ENCODE assay signal across 1 fruit fly cellular context in the genomic region with DNA sequence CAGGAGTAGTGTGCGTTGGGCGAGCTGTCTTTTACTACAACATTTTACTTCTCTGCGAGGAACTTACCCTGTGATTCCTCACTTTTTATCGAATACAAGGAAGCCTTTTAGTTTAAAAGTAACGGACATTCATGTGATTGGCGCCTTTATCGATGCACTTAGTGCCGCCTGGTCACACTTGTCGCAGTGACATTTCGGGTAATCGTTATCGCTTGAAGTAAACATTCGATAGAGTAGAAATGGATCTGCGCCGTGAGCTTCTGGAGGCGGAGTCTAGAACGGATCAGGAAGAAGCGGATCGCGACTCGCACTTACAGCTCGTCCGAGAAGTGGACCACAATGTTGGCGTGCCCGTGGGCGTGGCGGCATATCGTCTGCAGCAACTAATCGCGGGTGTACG.
TF ChIP-seq lines count a peak whose summit lies in the region.

CG16989 (plus strand) TSS at position 225 of the 400 bp plus-strand sequence.

TF ChIP-seq in whole organism, embryonic, 481 proteins besides CTCF, POLR2A, EP300 and RAD21 (continued from another document and continues in another):
- no peak for TF ChIP-seq NK7.1 (GFP tag; optimal IDR thresholded peaks at IDR 0.05; lab: Kevin White, UChicago)
- TF ChIP-seq CG30431 (GFP tag; optimal IDR thresholded peaks at IDR 0.05; lab: Kevin White, UChicago), result no peak
- no peak for TF ChIP-seq CG30403 (GFP tag; optimal IDR thresholded peaks at IDR 0.05; lab: Kevin White, UChicago)
- TF ChIP-seq YL-1 (GFP tag; optimal IDR thresholded peaks at IDR 0.05; lab: Kevin White, UChicago), result peak; percentile 51
- TF ChIP-seq cwo (GFP tag; optimal IDR thresholded peaks at IDR 0.05; lab: Kevin White, UChicago), result no peak
- TF ChIP-seq CG1529 (GFP tag; optimal IDR thresholded peaks at IDR 0.05; lab: Kevin White, UChicago), result no peak
- no peak for TF ChIP-seq cato (GFP tag; optimal IDR thresholded peaks at IDR 0.05; lab: Kevin White, UChicago; ENCODE audit: borderline replicate concordance)
- no peak for TF ChIP-seq CG10321 (GFP tag; IDR thresholded peaks at IDR 0.05; lab: Robert Waterston, UW)
- TF ChIP-seq Myb (GFP tag; optimal IDR thresholded peaks at IDR 0.05; lab: Kevin White, UChicago), result peak; percentile 98
- TF ChIP-seq Hr78 (GFP tag; optimal IDR thresholded peaks at IDR 0.05; lab: Kevin White, UChicago), result no peak
- no peak for TF ChIP-seq Dek (tag; optimal IDR thresholded peaks at IDR 0.05; lab: Kevin White, UChicago)
- no peak for TF ChIP-seq CG6272 (GFP tag; IDR thresholded peaks at IDR 0.05; lab: Robert Waterston, UW)
- TF ChIP-seq Abd-B (GFP tag; optimal IDR thresholded peaks at IDR 0.05; lab: Kevin White, UChicago), result no peak
- TF ChIP-seq CG8359 (GFP tag; optimal IDR thresholded peaks at IDR 0.05; lab: Kevin White, UChicago; ENCODE audit: borderline replicate concordance), result no peak
- no peak for TF ChIP-seq schlank (tag; optimal IDR thresholded peaks at IDR 0.05; lab: Kevin White, UChicago)
- TF ChIP-seq NfI (GFP tag; optimal IDR thresholded peaks at IDR 0.05; lab: Kevin White, UChicago), result no peak
- no peak for TF ChIP-seq dan (GFP tag; IDR thresholded peaks at IDR 0.05; lab: Robert Waterston, UW)
- no peak for TF ChIP-seq maf-S (GFP tag; optimal IDR thresholded peaks at IDR 0.05; lab: Kevin White, UChicago)
- TF ChIP-seq pita (GFP tag; optimal IDR thresholded peaks at IDR 0.05; lab: Kevin White, UChicago), result no peak
- no peak for TF ChIP-seq CG11723 (GFP tag; optimal IDR thresholded peaks at IDR 0.05; lab: Kevin White, UChicago)
- TF ChIP-seq lab (GFP tag; optimal IDR thresholded peaks at IDR 0.05; lab: Kevin White, UChicago), result no peak
- no peak for TF ChIP-seq jing (GFP tag; optimal IDR thresholded peaks at IDR 0.05; lab: Kevin White, UChicago)
- TF ChIP-seq CG10267 (tag; optimal IDR thresholded peaks at IDR 0.05; lab: Kevin White, UChicago), result peak; percentile 34
- no peak for TF ChIP-seq NC2β (GFP tag; optimal IDR thresholded peaks at IDR 0.05; lab: Kevin White, UChicago)
- no peak for TF ChIP-seq D19A (tag; optimal IDR thresholded peaks at IDR 0.05; lab: Kevin White, UChicago)
- no peak for TF ChIP-seq ham (GFP tag; IDR thresholded peaks at IDR 0.05; lab: Robert Waterston, UW)
- TF ChIP-seq kni (GFP tag; optimal IDR thresholded peaks at IDR 0.05; lab: Kevin White, UChicago), result no peak
- no peak for TF ChIP-seq gce (GFP tag; IDR thresholded peaks at IDR 0.05; lab: Robert Waterston, UW)
- TF ChIP-seq en (GFP tag; optimal IDR thresholded peaks at IDR 0.05; lab: Kevin White, UChicago), result no peak
- TF ChIP-seq CG11398 (GFP tag; optimal IDR thresholded peaks at IDR 0.05; lab: Kevin White, UChicago), result no peak
- TF ChIP-seq sob (GFP tag; IDR thresholded peaks at IDR 0.05; lab: Robert Waterston, UW), result no peak
- TF ChIP-seq CG16779 (GFP tag; IDR thresholded peaks at IDR 0.05; lab: Robert Waterston, UW), result no peak
- no peak for TF ChIP-seq CG3726 (GFP tag; IDR thresholded peaks at IDR 0.05; lab: Robert Waterston, UW)
- TF ChIP-seq CG2875 (GFP tag; optimal IDR thresholded peaks at IDR 0.05; lab: Kevin White, UChicago), result no peak
- TF ChIP-seq Trl (optimal IDR thresholded peaks at IDR 0.05; lab: Kevin White, UChicago), result no peak
- no peak for TF ChIP-seq Trl (GFP tag; optimal IDR thresholded peaks at IDR 0.05; lab: Kevin White, UChicago)
- TF ChIP-seq Sry-δ (GFP tag; optimal IDR thresholded peaks at IDR 0.05; lab: Kevin White, UChicago), result peak; percentile 62
- no peak for TF ChIP-seq danr (GFP tag; IDR thresholded peaks at IDR 0.05; lab: Robert Waterston, UW)
- peak; percentile 31 for TF ChIP-seq CG14710 (tag; optimal IDR thresholded peaks at IDR 0.05; lab: Kevin White, UChicago)
- peak; percentile 87 for TF ChIP-seq Dp (GFP tag; optimal IDR thresholded peaks at IDR 0.05; lab: Kevin White, UChicago)
- TF ChIP-seq CG9437 (GFP tag; optimal IDR thresholded peaks at IDR 0.05; lab: Kevin White, UChicago), result no peak
- no peak for TF ChIP-seq MTF-1 (GFP tag; optimal IDR thresholded peaks at IDR 0.05; lab: Kevin White, UChicago; ENCODE audit: borderline replicate concordance)
- TF ChIP-seq odd (GFP tag; optimal IDR thresholded peaks at IDR 0.05; lab: Kevin White, UChicago), result no peak
- TF ChIP-seq CG6791 (GFP tag; IDR thresholded peaks at IDR 0.05; lab: Robert Waterston, UW; ENCODE audit: partially characterized antibody), result peak; percentile 63; the same call in 2 of the 3 replicates
- TF ChIP-seq ro (GFP tag; IDR thresholded peaks at IDR 0.05; lab: Robert Waterston, UW), result no peak
- TF ChIP-seq CG11456 (GFP tag; IDR thresholded peaks at IDR 0.05; lab: Robert Waterston, UW), result no peak
- no peak for TF ChIP-seq ERR (GFP tag; optimal IDR thresholded peaks at IDR 0.05; lab: Kevin White, UChicago)
- no peak for TF ChIP-seq yki (optimal IDR thresholded peaks at IDR 0.05; lab: Kevin White, UChicago)
- no peak for TF ChIP-seq CG1233 (GFP tag; optimal IDR thresholded peaks at IDR 0.05; lab: Kevin White, UChicago)
- no peak for TF ChIP-seq Ssrp (tag; optimal IDR thresholded peaks at IDR 0.05; lab: Kevin White, UChicago)
- TF ChIP-seq CG14667 (GFP tag; IDR thresholded peaks at IDR 0.05; lab: Robert Waterston, UW), result no peak
- TF ChIP-seq jigr1 (GFP tag; IDR thresholded peaks at IDR 0.05; lab: Robert Waterston, UW), result no peak
- 0 out of 3 replicates have a peak, but pooled peaks have one; percentile 11 for TF ChIP-seq row (GFP tag; IDR thresholded peaks at IDR 0.05; lab: Robert Waterston, UW)
- peak; percentile 95 for TF ChIP-seq CG11560 (tag; IDR thresholded peaks at IDR 0.05; lab: Robert Waterston, UW)
- TF ChIP-seq CG10654 (GFP tag; optimal IDR thresholded peaks at IDR 0.05; lab: Kevin White, UChicago), result no peak
- no peak for TF ChIP-seq caup (GFP tag; optimal IDR thresholded peaks at IDR 0.05; lab: Kevin White, UChicago; ENCODE audit: severe bottlenecking)
- no peak for TF ChIP-seq Camta (GFP tag; optimal IDR thresholded peaks at IDR 0.05; lab: Kevin White, UChicago)
- peak; percentile 51 for TF ChIP-seq CG13624 (GFP tag; optimal IDR thresholded peaks at IDR 0.05; lab: Kevin White, UChicago)
- no peak for TF ChIP-seq inv (GFP tag; IDR thresholded peaks at IDR 0.05; lab: Robert Waterston, UW; ENCODE audit: partially characterized antibody)
- TF ChIP-seq vnd (GFP tag; IDR thresholded peaks at IDR 0.05; lab: Robert Waterston, UW; ENCODE audit: partially characterized antibody), result peak; percentile 40; the same call in 1 of the 3 replicates
- no peak for TF ChIP-seq dimm (GFP tag; IDR thresholded peaks at IDR 0.05; lab: Robert Waterston, UW)
- no peak for TF ChIP-seq CG10979 (tag; optimal IDR thresholded peaks at IDR 0.05; lab: Kevin White, UChicago)
- TF ChIP-seq cas (GFP tag; IDR thresholded peaks at IDR 0.05; lab: Robert Waterston, UW), result no peak
- no peak for TF ChIP-seq Usf (GFP tag; optimal IDR thresholded peaks at IDR 0.05; lab: Kevin White, UChicago)
- TF ChIP-seq phol (tag; optimal IDR thresholded peaks at IDR 0.05; lab: Kevin White, UChicago), result peak; percentile 17
- TF ChIP-seq CG4328 (GFP tag; optimal IDR thresholded peaks at IDR 0.05; lab: Kevin White, UChicago), result no peak
- peak; percentile 34 for TF ChIP-seq Med (GFP tag; lab: Kevin White, UChicago)
- TF ChIP-seq CG12155 (GFP tag; optimal IDR thresholded peaks at IDR 0.05; lab: Kevin White, UChicago), result no peak
- no peak for TF ChIP-seq gt (GFP tag; IDR thresholded peaks at IDR 0.05; lab: Robert Waterston, UW)
- no peak for TF ChIP-seq CG1602 (GFP tag; optimal IDR thresholded peaks at IDR 0.05; lab: Kevin White, UChicago)
- no peak for TF ChIP-seq Deaf1 (tag; optimal IDR thresholded peaks at IDR 0.05; lab: Kevin White, UChicago)
- no peak for TF ChIP-seq bigmax (GFP tag; optimal IDR thresholded peaks at IDR 0.05; lab: Kevin White, UChicago)
- no peak for TF ChIP-seq Mes4 (GFP tag; optimal IDR thresholded peaks at IDR 0.05; lab: Kevin White, UChicago)
- no peak for TF ChIP-seq sisA (GFP tag; IDR thresholded peaks at IDR 0.05; lab: Robert Waterston, UW)
- no peak for TF ChIP-seq ara (GFP tag; IDR thresholded peaks at IDR 0.05; lab: Robert Waterston, UW)
- no peak for TF ChIP-seq Mad (GFP tag; optimal IDR thresholded peaks at IDR 0.05; lab: Kevin White, UChicago)
- TF ChIP-seq HLHmδ (GFP tag; optimal IDR thresholded peaks at IDR 0.05; lab: Kevin White, UChicago), result no peak
- TF ChIP-seq CG6254 (GFP tag; optimal IDR thresholded peaks at IDR 0.05; lab: Kevin White, UChicago), result no peak
- no peak for TF ChIP-seq lilli (GFP tag; optimal IDR thresholded peaks at IDR 0.05; lab: Kevin White, UChicago)
- TF ChIP-seq tup (GFP tag; optimal IDR thresholded peaks at IDR 0.05; lab: Kevin White, UChicago), result no peak
- peak; percentile 33; the same call in 1 of the 3 replicates for TF ChIP-seq knrl (GFP tag; IDR thresholded peaks at IDR 0.05; lab: Robert Waterston, UW; ENCODE audit: partially characterized antibody)
- TF ChIP-seq ap (GFP tag; IDR thresholded peaks at IDR 0.05; lab: Robert Waterston, UW), result no peak
- TF ChIP-seq MBD-R2 (GFP tag; IDR thresholded peaks at IDR 0.05; lab: Robert Waterston, UW), result peak; percentile 63; the same call in 1 of the 2 replicates
- no peak for TF ChIP-seq Hr39 (optimal IDR thresholded peaks at IDR 0.05; lab: Kevin White, UChicago)
- no peak for TF ChIP-seq Oli (tag; optimal IDR thresholded peaks at IDR 0.05; lab: Kevin White, UChicago)
- TF ChIP-seq CG18011 (GFP tag; optimal IDR thresholded peaks at IDR 0.05; lab: Kevin White, UChicago), result no peak
- no peak for TF ChIP-seq C15 (GFP tag; IDR thresholded peaks at IDR 0.05; lab: Robert Waterston, UW)
- no peak for TF ChIP-seq CG30020 (tag; optimal IDR thresholded peaks at IDR 0.05; lab: Kevin White, UChicago)
- peak; percentile 49 for TF ChIP-seq CG17186 (GFP tag; optimal IDR thresholded peaks at IDR 0.05; lab: Kevin White, UChicago)
- TF ChIP-seq Doc3 (GFP tag; IDR thresholded peaks at IDR 0.05; lab: Robert Waterston, UW; ENCODE audit: partially characterized antibody), result no peak
- TF ChIP-seq peb (GFP tag; IDR thresholded peaks at IDR 0.05; lab: Robert Waterston, UW), result no peak
- no peak for TF ChIP-seq zen (tag; optimal IDR thresholded peaks at IDR 0.05; lab: Kevin White, UChicago)
- no peak for TF ChIP-seq zfh1 (GFP tag; IDR thresholded peaks at IDR 0.05; lab: Robert Waterston, UW)
- no peak for TF ChIP-seq seq (GFP tag; IDR thresholded peaks at IDR 0.05; lab: Robert Waterston, UW)
- TF ChIP-seq CG11696 (GFP tag; IDR thresholded peaks at IDR 0.05; lab: Robert Waterston, UW), result no peak
- no peak for TF ChIP-seq H2.0 (GFP tag; IDR thresholded peaks at IDR 0.05; lab: Robert Waterston, UW)
- no peak for TF ChIP-seq BtbVII (GFP tag; optimal IDR thresholded peaks at IDR 0.05; lab: Kevin White, UChicago)
- no peak for TF ChIP-seq CG15073 (GFP tag; optimal IDR thresholded peaks at IDR 0.05; lab: Kevin White, UChicago)
- no peak for TF ChIP-seq CG34376 (GFP tag; optimal IDR thresholded peaks at IDR 0.05; lab: Kevin White, UChicago)
- no peak for TF ChIP-seq az2 (GFP tag; optimal IDR thresholded peaks at IDR 0.05; lab: Kevin White, UChicago)
- TF ChIP-seq CG31441 (GFP tag; IDR thresholded peaks at IDR 0.05; lab: Robert Waterston, UW), result no peak
- TF ChIP-seq CG3995 (GFP tag; optimal IDR thresholded peaks at IDR 0.05; lab: Kevin White, UChicago), result peak; percentile 11
- TF ChIP-seq Xbp1 (GFP tag; optimal IDR thresholded peaks at IDR 0.05; lab: Kevin White, UChicago), result no peak
- TF ChIP-seq tgo (GFP tag; IDR thresholded peaks at IDR 0.05; lab: Robert Waterston, UW), result no peak
- peak; percentile 80 for TF ChIP-seq CG9797 (GFP tag; optimal IDR thresholded peaks at IDR 0.05; lab: Kevin White, UChicago)
- TF ChIP-seq shn (GFP tag; optimal IDR thresholded peaks at IDR 0.05; lab: Kevin White, UChicago), result no peak
- no peak for TF ChIP-seq CG7839 (tag; optimal IDR thresholded peaks at IDR 0.05; lab: Kevin White, UChicago)
- no peak for TF ChIP-seq CG3407 (GFP tag; optimal IDR thresholded peaks at IDR 0.05; lab: Kevin White, UChicago)
- TF ChIP-seq Nf-YC (tag; optimal IDR thresholded peaks at IDR 0.05; lab: Kevin White, UChicago), result peak; percentile 23
- TF ChIP-seq Opbp (GFP tag; IDR thresholded peaks at IDR 0.05; lab: Robert Waterston, UW; ENCODE audit: partially characterized antibody), result peak; percentile 67; the same call in 2 of the 3 replicates
- no peak for TF ChIP-seq oc (tag; optimal IDR thresholded peaks at IDR 0.05; lab: Kevin White, UChicago)
- TF ChIP-seq CG13894 (tag; optimal IDR thresholded peaks at IDR 0.05; lab: Kevin White, UChicago), result no peak
- TF ChIP-seq exex (tag; optimal IDR thresholded peaks at IDR 0.05; lab: Kevin White, UChicago), result no peak
- no peak for TF ChIP-seq grau (tag; optimal IDR thresholded peaks at IDR 0.05; lab: Kevin White, UChicago)
- no peak for TF ChIP-seq pnt (GFP tag; optimal IDR thresholded peaks at IDR 0.05; lab: Kevin White, UChicago)
- no peak for TF ChIP-seq NC2α (GFP tag; optimal IDR thresholded peaks at IDR 0.05; lab: Kevin White, UChicago)
- peak; percentile 15 for TF ChIP-seq Lhr (GFP tag; optimal IDR thresholded peaks at IDR 0.05; lab: Kevin White, UChicago)
- peak; percentile 65 for TF ChIP-seq scrt (GFP tag; optimal IDR thresholded peaks at IDR 0.05; lab: Kevin White, UChicago)
- 0 out of 2 replicates have a peak, but pooled peaks have one; percentile 34 for TF ChIP-seq tna (GFP tag; IDR thresholded peaks at IDR 0.05; lab: Robert Waterston, UW; ENCODE audit: partially characterized antibody)
- TF ChIP-seq CG1603 (tag; optimal IDR thresholded peaks at IDR 0.05; lab: Kevin White, UChicago), result peak; percentile 61
- no peak for TF ChIP-seq CG7556 (GFP tag; optimal IDR thresholded peaks at IDR 0.05; lab: Kevin White, UChicago)
- TF ChIP-seq run (tag; optimal IDR thresholded peaks at IDR 0.05; lab: Kevin White, UChicago), result no peak
- no peak for TF ChIP-seq CG13424 (tag; optimal IDR thresholded peaks at IDR 0.05; lab: Kevin White, UChicago)
- peak; percentile 60 for TF ChIP-seq CG13287 (GFP tag; IDR thresholded peaks at IDR 0.05; lab: Robert Waterston, UW; ENCODE audit: partially characterized antibody)
- no peak for TF ChIP-seq CG12299 (tag; optimal IDR thresholded peaks at IDR 0.05; lab: Kevin White, UChicago)
- TF ChIP-seq CrebB (tag; optimal IDR thresholded peaks at IDR 0.05; lab: Kevin White, UChicago), result no peak
- TF ChIP-seq hb (GFP tag; IDR thresholded peaks at IDR 0.05; lab: Robert Waterston, UW; ENCODE audit: partially characterized antibody), result peak; percentile 39; the same call in 1 of the 3 replicates
- TF ChIP-seq CG14050 (GFP tag; IDR thresholded peaks at IDR 0.05; lab: Robert Waterston, UW), result no peak
- TF ChIP-seq salm (tag; optimal IDR thresholded peaks at IDR 0.05; lab: Kevin White, UChicago), result no peak
- TF ChIP-seq Dref (GFP tag; IDR thresholded peaks at IDR 0.05; lab: Robert Waterston, UW), result peak; percentile 80
- no peak for TF ChIP-seq Hmr (GFP tag; optimal IDR thresholded peaks at IDR 0.05; lab: Kevin White, UChicago)
